Fruit fly (Drosophila melanogaster) whole organism, embryonic: ENCODE measurements around the gene CG2540.

Experiments
- Adf1 ChIP-seq: fragments of 200-800 bp; sonication (Bioruptor generic); IDR thresholded peaks from 2 replicates; pipeline ENCODE4 v1.3.6; 2022; ENCODE audit warnings: missing biosample characterization, missing genetic modification characterization
- Bdp1 ChIP-seq: fragments of 200-800 bp; sonication (Bioruptor generic); optimal IDR thresholded peaks from 3 replicates; lab custom pipeline; 2016; ENCODE audit warnings: missing biosample characterization, missing genetic modification characterization
- Blimp-1 ChIP-seq: fragments of 200-800 bp; sonication (Bioruptor generic); optimal IDR thresholded peaks from 3 replicates; lab custom pipeline; 2018; ENCODE audit warnings: missing biosample characterization, missing genetic modification characterization, mild to moderate bottlenecking, moderate library complexity, missing genetic modification reagents
- CG1024 ChIP-seq: fragments of 200-800 bp; sonication (Bioruptor generic); IDR thresholded peaks from 2 replicates; pipeline ENCODE4 v1.3.6; 2022; ENCODE audit warnings: missing biosample characterization, missing genetic modification characterization
- CG10274 ChIP-seq: fragments of 200-800 bp; sonication (Bioruptor generic); optimal IDR thresholded peaks from 3 replicates; lab custom pipeline; 2017; ENCODE audit warnings: missing biosample characterization, mild to moderate bottlenecking, missing genetic modification characterization
- CG10565 ChIP-seq: fragments of 200-800 bp; sonication (Bioruptor generic); optimal IDR thresholded peaks from 3 replicates; lab custom pipeline; 2016; ENCODE audit warnings: missing biosample characterization, mild to moderate bottlenecking, missing genetic modification characterization
- CG10654 ChIP-seq: fragments of 200-800 bp; sonication (Bioruptor generic); optimal IDR thresholded peaks from 2 replicates; lab custom pipeline; 2016; ENCODE audit warnings: missing biosample characterization, missing genetic modification characterization
- CG11456 ChIP-seq: fragments of 200-800 bp; sonication (Bioruptor generic); IDR thresholded peaks from 3 replicates; pipeline ENCODE4 v1.3.6; 2022; ENCODE audit warnings: missing biosample characterization, missing genetic modification characterization
- CG11723 ChIP-seq: fragments of 200-800 bp; sonication (Bioruptor generic); optimal IDR thresholded peaks from 2 replicates; lab custom pipeline; 2017; ENCODE audit warnings: missing biosample characterization, mild to moderate bottlenecking, missing genetic modification characterization
- CG14050 ChIP-seq: fragments of 200-800 bp; sonication (Bioruptor generic); IDR thresholded peaks from 3 replicates; pipeline ENCODE4 v1.3.6; 2022; ENCODE audit warnings: missing biosample characterization, missing genetic modification characterization
- CG15696 ChIP-seq: fragments of 200-800 bp; sonication (Bioruptor generic); optimal IDR thresholded peaks from 2 replicates; lab custom pipeline; 2019; ENCODE audit warnings: missing biosample characterization, mild to moderate bottlenecking, missing genetic modification characterization, moderate library complexity
- CG17361 ChIP-seq: fragments of 200-800 bp; sonication (Bioruptor generic); IDR thresholded peaks from 3 replicates; pipeline ENCODE4 v1.3.6; 2022; ENCODE audit warnings: missing biosample characterization, missing genetic modification characterization
- CG17612 ChIP-seq: fragments of 200-800 bp; sonication (Bioruptor generic); IDR thresholded peaks from 2 replicates; pipeline ENCODE4 v1.3.6; 2022; ENCODE audit warnings: missing biosample characterization, missing genetic modification characterization
- CG18599 ChIP-seq: fragments of 200-800 bp; sonication (Bioruptor generic); optimal IDR thresholded peaks from 3 replicates; lab custom pipeline; 2017; ENCODE audit warnings: missing biosample characterization, missing genetic modification characterization, mild to moderate bottlenecking, moderate library complexity, missing genetic modification reagents
- CG2120 ChIP-seq: fragments of 200-800 bp; sonication (Bioruptor generic); optimal IDR thresholded peaks from 3 replicates; lab custom pipeline; 2016; ENCODE audit warnings: missing biosample characterization, missing genetic modification characterization
- CG2202 ChIP-seq: fragments of 200-800 bp; sonication (Bioruptor generic); optimal IDR thresholded peaks from 2 replicates; lab custom pipeline; 2018; ENCODE audit warnings: missing biosample characterization, mild to moderate bottlenecking, missing genetic modification characterization
- CG30403 ChIP-seq: fragments of 200-800 bp; sonication (Bioruptor generic); optimal IDR thresholded peaks from 3 replicates; lab custom pipeline; 2016; ENCODE audit warnings: missing biosample characterization, missing genetic modification characterization
- CG34224 ChIP-seq: fragments of 200-800 bp; sonication (Bioruptor generic); IDR thresholded peaks from 3 replicates; pipeline ENCODE4 v1.3.6; 2022; ENCODE audit warnings: missing biosample characterization, missing genetic modification characterization; ENCODE audit not compliant: partially characterized antibody
- CG34422 ChIP-seq: fragments of 200-800 bp; sonication (Bioruptor generic); IDR thresholded peaks from 3 replicates; pipeline ENCODE4 v1.3.6; 2022; ENCODE audit warnings: missing biosample characterization, missing genetic modification characterization
- CG4282 ChIP-seq: fragments of 200-800 bp; sonication (Bioruptor generic); optimal IDR thresholded peaks from 2 replicates; lab custom pipeline; 2016; ENCODE audit warnings: missing biosample characterization, missing genetic modification characterization
- CG6175 ChIP-seq: fragments of 200-800 bp; sonication (Bioruptor generic); IDR thresholded peaks from 3 replicates; pipeline ENCODE4 v1.3.6; 2022; ENCODE audit warnings: missing biosample characterization, missing genetic modification characterization
- CG6272 ChIP-seq: fragments of 200-800 bp; sonication (Bioruptor generic); IDR thresholded peaks from 2 replicates; pipeline ENCODE4 v1.3.6; 2022; ENCODE audit warnings: missing biosample characterization, missing genetic modification characterization
- CG7987 ChIP-seq: fragments of 200-800 bp; sonication (Bioruptor generic); optimal IDR thresholded peaks from 2 replicates; lab custom pipeline; 2018; ENCODE audit warnings: missing biosample characterization, mild to moderate bottlenecking, missing genetic modification characterization, moderate library complexity
- CG9609 ChIP-seq: fragments of 200-800 bp; sonication (Bioruptor generic); optimal IDR thresholded peaks from 3 replicates; lab custom pipeline; 2016; ENCODE audit warnings: missing biosample characterization, missing genetic modification characterization
- CrebB ChIP-seq: fragments of 200-800 bp; sonication (Bioruptor generic); optimal IDR thresholded peaks from 3 replicates; lab custom pipeline; 2018; ENCODE audit warnings: missing biosample characterization, mild to moderate bottlenecking, missing genetic modification characterization
- Fer3 ChIP-seq: fragments of 200-800 bp; sonication (Bioruptor generic); optimal IDR thresholded peaks from 2 replicates; lab custom pipeline; 2018; ENCODE audit warnings: missing biosample characterization, mild to moderate bottlenecking, missing genetic modification characterization, moderate library complexity
- Hand ChIP-seq: fragments of 200-800 bp; sonication (Bioruptor generic); optimal IDR thresholded peaks from 2 replicates; lab custom pipeline; 2017; ENCODE audit warnings: mild to moderate bottlenecking, missing biosample characterization, missing genetic modification reagents, missing genetic modification characterization
- Hmr ChIP-seq: fragments of 200-800 bp; sonication (Bioruptor generic); optimal IDR thresholded peaks from 3 replicates; lab custom pipeline; 2017; ENCODE audit warnings: mild to moderate bottlenecking, missing biosample characterization, missing genetic modification reagents, missing genetic modification characterization
- Jarid2 ChIP-seq: fragments of 200-800 bp; sonication (Bioruptor generic); optimal IDR thresholded peaks from 3 replicates; lab custom pipeline; 2017; ENCODE audit warnings: mild to moderate bottlenecking, missing biosample characterization, missing genetic modification reagents, missing genetic modification characterization
- PHDP ChIP-seq: fragments of 200-800 bp; sonication (Bioruptor generic); optimal IDR thresholded peaks from 3 replicates; lab custom pipeline; 2018; ENCODE audit warnings: missing biosample characterization, mild to moderate bottlenecking, missing genetic modification characterization, moderate library complexity
- Poxn ChIP-seq: fragments of 200-800 bp; sonication (Bioruptor generic); IDR thresholded peaks from 2 replicates; pipeline ENCODE4 v1.3.6; 2022; ENCODE audit warnings: missing biosample characterization, missing genetic modification characterization
- Xrp1 ChIP-seq: fragments of 200-800 bp; sonication (Bioruptor generic); IDR thresholded peaks from 2 replicates; pipeline ENCODE4 v1.3.6; 2022; ENCODE audit warnings: missing biosample characterization, missing genetic modification characterization
- btn ChIP-seq: fragments of 200-800 bp; sonication (Bioruptor generic); optimal IDR thresholded peaks from 2 replicates; lab custom pipeline; 2016; ENCODE audit warnings: missing biosample characterization, missing genetic modification characterization
- chm ChIP-seq: fragments of 200-800 bp; sonication (Bioruptor generic); IDR thresholded peaks from 2 replicates; pipeline ENCODE4 v1.3.6; 2022; ENCODE audit warnings: missing biosample characterization, missing genetic modification characterization
- dati ChIP-seq: fragments of 200-800 bp; sonication (Bioruptor generic); IDR thresholded peaks from 2 replicates; pipeline ENCODE4 v1.3.6; 2022; ENCODE audit warnings: missing biosample characterization, missing genetic modification characterization
- dmrt99B ChIP-seq: fragments of 200-800 bp; sonication (Bioruptor generic); optimal IDR thresholded peaks from 2 replicates; lab custom pipeline; 2018; ENCODE audit warnings: missing biosample characterization, mild to moderate bottlenecking, missing genetic modification characterization, moderate library complexity
- gfzf ChIP-seq: fragments of 200-800 bp; sonication (Bioruptor generic); optimal IDR thresholded peaks from 2 replicates; lab custom pipeline; 2016; ENCODE audit warnings: missing biosample characterization, mild to moderate bottlenecking, missing genetic modification characterization, moderate library complexity
- kay ChIP-seq: fragments of 200-800 bp; sonication (Bioruptor generic); optimal IDR thresholded peaks from 2 replicates; lab custom pipeline; 2016; ENCODE audit warnings: missing biosample characterization, missing genetic modification characterization
- lov ChIP-seq, 2 experiments: fragments of 200-800 bp in 1 of 2; fragments of >200 bp in 1 of 2; sonication (Bioruptor generic) in 1 of 2; IDR thresholded peaks in 1 of 2; optimal IDR thresholded peaks in 1 of 2; 2 replicates in 1 of 2; 3 replicates in 1 of 2; pipeline versions ENCODE4 v1.3.6 to Lab custom; 2017 to 2022; ENCODE audit warnings: missing biosample characterization in 1 of 2, missing genetic modification characterization in 1 of 2
- nmo ChIP-seq: fragments of 200-800 bp; sonication (Bioruptor generic); optimal IDR thresholded peaks from 2 replicates; lab custom pipeline; 2018; ENCODE audit warnings: missing biosample characterization, mild to moderate bottlenecking, missing genetic modification characterization, moderate library complexity
- org-1 ChIP-seq: fragments of 200-800 bp; sonication (Bioruptor generic); optimal IDR thresholded peaks from 2 replicates; lab custom pipeline; 2017; ENCODE audit warnings: missing biosample characterization, missing genetic modification characterization
- pb ChIP-seq: fragments of 200-800 bp; sonication (Bioruptor generic); optimal IDR thresholded peaks from 3 replicates; lab custom pipeline; 2016; ENCODE audit warnings: missing biosample characterization, missing genetic modification characterization
- peb ChIP-seq: fragments of 200-800 bp; sonication (Bioruptor generic); IDR thresholded peaks from 2 replicates; pipeline ENCODE4 v1.3.6; 2022; ENCODE audit warnings: missing biosample characterization, missing genetic modification characterization
- pita ChIP-seq: fragments of 200-800 bp; sonication (Bioruptor generic); optimal IDR thresholded peaks from 2 replicates; lab custom pipeline; 2017; ENCODE audit warnings: missing biosample characterization, mild to moderate bottlenecking, missing genetic modification characterization
- ranshi ChIP-seq: fragments of 200-800 bp; sonication (Bioruptor generic); IDR thresholded peaks from 2 replicates; pipeline ENCODE4 v1.3.6; 2022; ENCODE audit warnings: missing biosample characterization, missing genetic modification characterization
- sim ChIP-seq: fragments of 200-800 bp; sonication (Bioruptor generic); IDR thresholded peaks from 2 replicates; pipeline ENCODE4 v1.3.6; 2022; ENCODE audit warnings: missing biosample characterization, missing genetic modification characterization
- so ChIP-seq: fragments of 200-800 bp; sonication (Bioruptor generic); IDR thresholded peaks from 3 replicates; pipeline ENCODE4 v1.3.6; 2022; ENCODE audit warnings: missing biosample characterization, missing genetic modification characterization
- sob ChIP-seq: fragments of 200-800 bp; sonication (Bioruptor generic); IDR thresholded peaks from 2 replicates; pipeline ENCODE4 v1.3.6; 2022; ENCODE audit warnings: missing biosample characterization, missing genetic modification characterization
- unpg ChIP-seq: fragments of 200-800 bp; sonication (Bioruptor generic); optimal IDR thresholded peaks from 3 replicates; lab custom pipeline; 2018; ENCODE audit warnings: missing biosample characterization, mild to moderate bottlenecking, missing genetic modification characterization, moderate library complexity

The CG2540 gene

dm6 chrX:12631317-12632156, 1.9 kb downstream of the CG2540 start, which contains the start of gene Tomosyn (continued):
- TF ChIP-seq sim (GFP tag; lab: Robert Waterston, UW) (no peak), CG11456 (GFP tag; lab: Robert Waterston, UW) (0 out of 3 replicates have a peak, but pooled peaks have one; percentile 19), CG14050 (GFP tag; lab: Robert Waterston, UW) (no peak; the same call in 2 of the 3 replicates), CG1024 (GFP tag; lab: Robert Waterston, UW) (no peak), ranshi (GFP tag; lab: Robert Waterston, UW) (no peak), CG9609 (GFP tag; lab: Kevin White, UChicago) (no peak), lov (optimal IDR thresholded peaks at IDR 0.05; lab: Kevin White, UChicago) (no peak), lov (GFP tag; IDR thresholded peaks at IDR 0.05; lab: Robert Waterston, UW) (no peak), org-1 (GFP tag; lab: Kevin White, UChicago) (no peak), btn (GFP tag; lab: Kevin White, UChicago) (no peak), CG4282 (GFP tag; lab: Kevin White, UChicago) (no peak), Hmr (GFP tag; lab: Kevin White, UChicago) (peak; percentile 48), CG10654 (no peak), CG10274 (GFP tag; lab: Kevin White, UChicago) (no peak), CG6272 (GFP tag; lab: Robert Waterston, UW) (0 out of 2 replicates have a peak, but pooled peaks have one; percentile 15), PHDP (tag; lab: Kevin White, UChicago) (peak; percentile 35), CG34224 (peak; percentile 78), peb (no peak), CG11723 (no peak), CG18599 (GFP tag; lab: Kevin White, UChicago) (peak; percentile 49), sob (GFP tag; lab: Robert Waterston, UW) (peak; percentile 25; the same call in 1 of the 2 replicates), nmo (peak; percentile 49), kay (GFP tag; lab: Kevin White, UChicago) (no peak), CG17361 (GFP tag; lab: Robert Waterston, UW) (peak; percentile 58; the same call in 2 of the 3 replicates), unpg (GFP tag; lab: Kevin White, UChicago) (peak; percentile 48), dati (GFP tag; lab: Robert Waterston, UW) (no peak), CG2120 (peak; percentile 62), dmrt99B (tag; lab: Kevin White, UChicago) (peak; percentile 19), Poxn (GFP tag; lab: Robert Waterston, UW) (no peak), pb (no peak), pita (GFP tag; lab: Kevin White, UChicago) (no peak), CG34422 (GFP tag; lab: Robert Waterston, UW) (no peak), CG6175 (no peak), CrebB (no peak), Bdp1 (GFP tag; lab: Kevin White, UChicago) (no peak), so (no peak), CG10565 (GFP tag; lab: Kevin White, UChicago) (no peak), Blimp-1 (GFP tag; lab: Kevin White, UChicago) (peak; percentile 46), Hand (GFP tag; lab: Kevin White, UChicago) (no peak), chm (GFP tag; lab: Robert Waterston, UW) (no peak), CG30403 (GFP tag; lab: Kevin White, UChicago) (peak; percentile 41), CG7987 (no peak), gfzf (GFP tag; lab: Kevin White, UChicago) (peak; percentile 59), Jarid2 (GFP tag; lab: Kevin White, UChicago) (peak; percentile 55), Xrp1 (GFP tag; lab: Robert Waterston, UW) (peak; percentile 27; the same call in 1 of the 2 replicates), CG17612 (GFP tag; lab: Robert Waterston, UW) (no peak), CG15696 (tag; lab: Kevin White, UChicago) (peak; percentile 31), Fer3 (tag; lab: Kevin White, UChicago) (peak; percentile 7), Adf1 (no peak), CG2202 (tag; lab: Kevin White, UChicago) (no peak)
